Fruit fly (Drosophila melanogaster): ENCODE measurements around the gene CG42816.
A peak's percentile ranks its signal among the peaks of the same experiment; 100 is the strongest.

Gene CG42816

dm6 chr3L:17833525-17833924, 36.1 kb upstream of the CG42816 start, which contains the start of gene CG32188:
Gene CG32188 (minus strand): TSS chr3L:17833625.
- no peak for TF ChIP-seq CG8159 (tag; optimal IDR thresholded peaks at IDR 0.05)
- TF ChIP-seq Pif1A (GFP tag; optimal IDR thresholded peaks at IDR 0.05): no peak
- TF ChIP-seq fd96Ca (GFP tag; IDR thresholded peaks at IDR 0.05): no peak
- no peak for TF ChIP-seq CG13204 (GFP tag; optimal IDR thresholded peaks at IDR 0.05)
- TF ChIP-seq CG14655 (GFP tag; optimal IDR thresholded peaks at IDR 0.05): no peak
- no peak for TF ChIP-seq CG32121 (GFP tag; IDR thresholded peaks at IDR 0.05)
- no peak for TF ChIP-seq Pif1B (GFP tag; optimal IDR thresholded peaks at IDR 0.05)
- no peak for TF ChIP-seq D1 (tag; optimal IDR thresholded peaks at IDR 0.05)
- TF ChIP-seq rn (GFP tag; IDR thresholded peaks at IDR 0.05): no peak
- no peak for TF ChIP-seq CG8301 (tag; optimal IDR thresholded peaks at IDR 0.05)
- TF ChIP-seq CG4496 (GFP tag; IDR thresholded peaks at IDR 0.05): no peak
- TF ChIP-seq CG12605 (GFP tag; IDR thresholded peaks at IDR 0.05): no peak
- TF ChIP-seq EcR (GFP tag; optimal IDR thresholded peaks at IDR 0.05): no peak
- no peak for TF ChIP-seq CG34367 (tag; optimal IDR thresholded peaks at IDR 0.05)
- no peak for TF ChIP-seq CG10348 (GFP tag; IDR thresholded peaks at IDR 0.05)
- no peak for TF ChIP-seq CG17806 (tag; optimal IDR thresholded peaks at IDR 0.05)
- TF ChIP-seq CG9948 (tag; optimal IDR thresholded peaks at IDR 0.05): no peak

- peak; percentile 71; the same call in 1 of the 2 replicates for TF ChIP-seq CG12605 (GFP tag; IDR thresholded peaks at IDR 0.05)
- TF ChIP-seq CG15710 (tag; optimal IDR thresholded peaks at IDR 0.05): no peak
- no peak for TF ChIP-seq gl (tag; optimal IDR thresholded peaks at IDR 0.05)
These were observed 25.5 kb upstream of the CG42816 start, which contains the start of the genes Ir75c and Grd for dm6 chr3L:17822784-17823383. Gene Ir75c (minus strand): TSS chr3L:17822834. Gene Grd (plus strand): TSS chr3L:17823333.

- no peak for TF ChIP-seq CG12605 (GFP tag; IDR thresholded peaks at IDR 0.05)
- TF ChIP-seq CG8301 (tag; optimal IDR thresholded peaks at IDR 0.05): no peak
- no peak for TF ChIP-seq CG32121 (GFP tag; IDR thresholded peaks at IDR 0.05)
- no peak for TF ChIP-seq D1 (tag; optimal IDR thresholded peaks at IDR 0.05)
- TF ChIP-seq gl (tag; optimal IDR thresholded peaks at IDR 0.05): no peak
- no peak for TF ChIP-seq Ets98B (GFP tag; IDR thresholded peaks at IDR 0.05)
- TF ChIP-seq CG34367 (tag; optimal IDR thresholded peaks at IDR 0.05): no peak
- TF ChIP-seq Pif1A (GFP tag; optimal IDR thresholded peaks at IDR 0.05): no peak
- no peak for TF ChIP-seq CG17806 (tag; optimal IDR thresholded peaks at IDR 0.05)
- TF ChIP-seq rn (GFP tag; IDR thresholded peaks at IDR 0.05): no peak
- no peak for TF ChIP-seq CG9948 (tag; optimal IDR thresholded peaks at IDR 0.05)
- no peak for TF ChIP-seq Pif1B (GFP tag; optimal IDR thresholded peaks at IDR 0.05)
- no peak for TF ChIP-seq CG15710 (tag; optimal IDR thresholded peaks at IDR 0.05)
- no peak for TF ChIP-seq EcR (GFP tag; optimal IDR thresholded peaks at IDR 0.05)
- no peak for TF ChIP-seq CG8159 (tag; optimal IDR thresholded peaks at IDR 0.05)
- no peak for TF ChIP-seq CG13204 (GFP tag; optimal IDR thresholded peaks at IDR 0.05)
These were observed 22.7 kb upstream of the CG42816 start, which contains the start of gene Ir75b for dm6 chr3L:17820093-17820492. Gene Ir75b (minus strand): TSS chr3L:17820193.

dm6 chr3L:17817821-17818220, 20.4 kb upstream of the CG42816 start, which contains the start of gene Ir75a:
Gene Ir75a (minus strand): TSS chr3L:17817921.
- TF ChIP-seq CG9948 (tag; optimal IDR thresholded peaks at IDR 0.05) (no peak), CG12605 (GFP tag; IDR thresholded peaks at IDR 0.05) (no peak), D1 (tag; optimal IDR thresholded peaks at IDR 0.05) (no peak), CG8159 (tag; optimal IDR thresholded peaks at IDR 0.05) (no peak), Ets98B (GFP tag; IDR thresholded peaks at IDR 0.05) (no peak), CG34367 (tag; optimal IDR thresholded peaks at IDR 0.05) (no peak)

dm6 chr3L:17814036-17814435, 16.6 kb upstream of the CG42816 start, which contains the start of gene Cln3:
Gene Cln3 (minus strand): TSS chr3L:17814119.
- no peak for TF ChIP-seq gl (tag; optimal IDR thresholded peaks at IDR 0.05)
- no peak for TF ChIP-seq Pif1A (GFP tag; optimal IDR thresholded peaks at IDR 0.05)
- no peak for TF ChIP-seq CG32121 (GFP tag; IDR thresholded peaks at IDR 0.05)
- TF ChIP-seq CG10348 (GFP tag; IDR thresholded peaks at IDR 0.05): no peak
- no peak for TF ChIP-seq CG4496 (GFP tag; IDR thresholded peaks at IDR 0.05)
- no peak for TF ChIP-seq Snoo (tag; optimal IDR thresholded peaks at IDR 0.05)
- no peak for TF ChIP-seq CG15710 (tag; optimal IDR thresholded peaks at IDR 0.05)
- no peak for TF ChIP-seq CG8301 (tag; optimal IDR thresholded peaks at IDR 0.05)
- no peak for TF ChIP-seq CG14655 (GFP tag; optimal IDR thresholded peaks at IDR 0.05)
- no peak for TF ChIP-seq rn (GFP tag; IDR thresholded peaks at IDR 0.05)

dm6 chr3L:17808597-17809213, 11.3 kb upstream of the CG42816 start, which contains the start of gene CG32191:
Gene CG32191 (minus strand): TSS chr3L:17809146.
- TF ChIP-seq CG12605 (GFP tag; IDR thresholded peaks at IDR 0.05) (no peak), EcR (GFP tag; optimal IDR thresholded peaks at IDR 0.05) (no peak), CG10348 (GFP tag; IDR thresholded peaks at IDR 0.05) (no peak), D1 (tag; optimal IDR thresholded peaks at IDR 0.05) (no peak), CG8159 (tag; optimal IDR thresholded peaks at IDR 0.05) (no peak), CG14655 (GFP tag; optimal IDR thresholded peaks at IDR 0.05) (no peak), CG32121 (GFP tag; IDR thresholded peaks at IDR 0.05) (no peak), Pif1A (GFP tag; optimal IDR thresholded peaks at IDR 0.05) (no peak), fd96Ca (GFP tag; IDR thresholded peaks at IDR 0.05) (no peak), Pif1B (GFP tag; optimal IDR thresholded peaks at IDR 0.05) (no peak), Ets98B (GFP tag; IDR thresholded peaks at IDR 0.05) (no peak), CG13204 (GFP tag; optimal IDR thresholded peaks at IDR 0.05) (no peak), CG15710 (tag; optimal IDR thresholded peaks at IDR 0.05) (no peak), CG9948 (tag; optimal IDR thresholded peaks at IDR 0.05) (no peak), gl (tag; optimal IDR thresholded peaks at IDR 0.05) (no peak), CG4496 (GFP tag; IDR thresholded peaks at IDR 0.05) (no peak), rn (GFP tag; IDR thresholded peaks at IDR 0.05) (no peak), CG8301 (tag; optimal IDR thresholded peaks at IDR 0.05) (no peak), CG17806 (tag; optimal IDR thresholded peaks at IDR 0.05) (no peak)

All from whole organism, pupa.